Worm (Caenorhabditis elegans): ENCODE data around the gene nduf-2.2.

- TF ChIP-seq nhr-232 (tag; optimal IDR thresholded peaks at IDR 0.05) (no peak), T23F11.4 (GFP tag; optimal IDR thresholded peaks at IDR 0.05) (no peak), nfya-1 (tag; optimal IDR thresholded peaks at IDR 0.05) (no peak), unc-55 (GFP tag; optimal IDR thresholded peaks at IDR 0.05) (no peak), tbx-2 (tag; optimal IDR thresholded peaks at IDR 0.05) (no peak), ahr-1 (tag; optimal IDR thresholded peaks at IDR 0.05) (no peak), che-1 (tag; optimal IDR thresholded peaks at IDR 0.05) (no peak), F13H6.1 (tag; optimal IDR thresholded peaks at IDR 0.05) (no peak), hlh-13 (GFP tag; optimal IDR thresholded peaks at IDR 0.05) (no peak), rnt-1 (tag; optimal IDR thresholded peaks at IDR 0.05) (no peak), unc-86 (tag; optimal IDR thresholded peaks at IDR 0.05) (no peak), pha-4 (tag; optimal IDR thresholded peaks at IDR 0.05) (no peak), fkh-10 (GFP tag; optimal IDR thresholded peaks at IDR 0.05) (no peak)
These were observed 5.2 kb upstream of the nduf-2.2 start, which contains the start of gene algn-1 for ce11 chrIII:6459820-6460219.

Data from whole organism, late embryonic.